Fruit fly (Drosophila melanogaster): Measurements from ENCODE around the gene CG43673.

Gene CG43673

DNA sequence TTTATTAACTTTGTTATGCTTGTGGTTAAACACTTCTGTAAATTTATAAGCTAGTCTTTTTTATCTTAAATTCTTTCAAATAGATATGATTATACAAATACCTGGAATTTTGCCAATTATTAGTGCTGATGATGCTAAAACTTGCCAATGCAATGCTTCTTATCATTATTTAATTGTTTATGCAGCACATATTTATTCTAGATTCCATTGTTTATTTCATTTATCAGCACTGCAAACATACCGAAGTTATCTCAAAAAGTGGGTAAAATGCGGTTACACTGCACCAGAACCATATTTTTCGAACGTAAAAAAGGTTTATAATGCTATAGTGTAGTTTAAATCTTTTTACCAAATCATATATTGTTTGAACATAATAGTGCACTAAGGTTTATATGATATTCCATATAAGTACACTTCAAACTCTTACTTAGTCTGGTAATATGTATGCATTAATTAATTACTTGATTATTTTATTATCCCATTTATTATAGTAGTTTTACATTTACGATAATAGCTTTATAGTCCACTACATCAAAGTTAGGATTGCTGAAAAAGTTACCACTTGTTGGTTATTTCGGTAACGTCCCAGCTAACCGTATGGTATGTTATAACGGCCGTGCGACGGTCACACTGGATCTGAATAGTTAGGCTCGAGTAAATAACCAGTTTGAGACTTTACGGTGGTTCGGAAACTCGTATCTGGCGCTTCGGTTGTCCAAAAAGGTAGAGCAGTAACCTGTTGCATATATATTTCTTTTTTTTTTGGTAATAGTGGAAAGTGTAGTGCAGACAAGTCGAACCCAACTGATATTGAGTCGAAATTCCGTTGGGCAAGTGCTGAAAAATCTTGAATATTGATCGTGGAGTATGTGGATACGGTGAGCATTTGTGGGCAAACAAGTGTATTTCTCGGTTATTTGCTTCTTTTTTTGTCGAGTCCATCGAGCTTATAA, 9.6 kb downstream of the CG43673 start, which contains the start of gene Rhp (continued):
- TF ChIP-seq jigr1 (GFP tag; IDR thresholded peaks at IDR 0.05), result no peak
- peak; percentile 51 for TF ChIP-seq unpg (GFP tag; optimal IDR thresholded peaks at IDR 0.05)
- no peak for TF ChIP-seq stc (GFP tag; IDR thresholded peaks at IDR 0.05)
- TF ChIP-seq dm (GFP tag; optimal IDR thresholded peaks at IDR 0.05), result no peak
- peak; percentile 47 for TF ChIP-seq CG15269 (tag; optimal IDR thresholded peaks at IDR 0.05)
- TF ChIP-seq CG2199 (GFP tag; IDR thresholded peaks at IDR 0.05), result peak; percentile 68; the same call in 1 of the 3 replicates
- peak; percentile 12 for TF ChIP-seq CG12659 (GFP tag; optimal IDR thresholded peaks at IDR 0.05)
- no peak for TF ChIP-seq esg (GFP tag; conservative IDR thresholded peaks at IDR 0.05)
- TF ChIP-seq CG31388 (GFP tag; optimal IDR thresholded peaks at IDR 0.05), result no peak
- TF ChIP-seq kay (GFP tag; optimal IDR thresholded peaks at IDR 0.05), result no peak
- TF ChIP-seq vvl (GFP tag; IDR thresholded peaks at IDR 0.05), result no peak
- TF ChIP-seq sqz (GFP tag; optimal IDR thresholded peaks at IDR 0.05), result peak; percentile 58
- peak; percentile 27; the same call in 1 of the 3 replicates for TF ChIP-seq CG34224 (GFP tag; IDR thresholded peaks at IDR 0.05; ENCODE audit: partially characterized antibody)
- TF ChIP-seq CG42726 (GFP tag; IDR thresholded peaks at IDR 0.05; ENCODE audit: partially characterized antibody), result no peak
- peak; percentile 17 for TF ChIP-seq CG18764 (GFP tag; optimal IDR thresholded peaks at IDR 0.05)
- peak; percentile 7 for TF ChIP-seq MBD-R2 (GFP tag; IDR thresholded peaks at IDR 0.05)
- no peak for TF ChIP-seq CG7271 (tag; optimal IDR thresholded peaks at IDR 0.05)
- no peak for TF ChIP-seq sna (GFP tag; IDR thresholded peaks at IDR 0.05; ENCODE audit: partially characterized antibody)
- TF ChIP-seq D (optimal IDR thresholded peaks at IDR 0.05), result no peak
- TF ChIP-seq D (GFP tag; optimal IDR thresholded peaks at IDR 0.05), result peak; percentile 43
- TF ChIP-seq CG15601 (tag; optimal IDR thresholded peaks at IDR 0.05), result peak; percentile 76
- TF ChIP-seq fru (optimal IDR thresholded peaks at IDR 0.05), result no peak
- TF ChIP-seq sc (optimal IDR thresholded peaks at IDR 0.05), result no peak
- no peak for TF ChIP-seq sc (GFP tag; optimal IDR thresholded peaks at IDR 0.05)
- peak; percentile 38; the same call in 2 of the 3 replicates for TF ChIP-seq so (GFP tag; IDR thresholded peaks at IDR 0.05)
- TF ChIP-seq run (tag; optimal IDR thresholded peaks at IDR 0.05), result no peak
- TF ChIP-seq z (GFP tag; IDR thresholded peaks at IDR 0.05), result no peak
- TF ChIP-seq slou (GFP tag; optimal IDR thresholded peaks at IDR 0.05), result no peak
- TF ChIP-seq prd (optimal IDR thresholded peaks at IDR 0.05), result no peak
- TF ChIP-seq prd (GFP tag; IDR thresholded peaks at IDR 0.05), result no peak
- TF ChIP-seq Jarid2 (GFP tag; optimal IDR thresholded peaks at IDR 0.05), result no peak
- TF ChIP-seq Dref (GFP tag; IDR thresholded peaks at IDR 0.05), result no peak
- no peak for TF ChIP-seq Abd-B (GFP tag; optimal IDR thresholded peaks at IDR 0.05)
- TF ChIP-seq pfk (GFP tag; optimal IDR thresholded peaks at IDR 0.05), result peak; percentile 23
- no peak for TF ChIP-seq Gug (GFP tag; IDR thresholded peaks at IDR 0.05)
- TF ChIP-seq phol (tag; optimal IDR thresholded peaks at IDR 0.05), result no peak
- TF ChIP-seq Ets65A (GFP tag), result no peak
- 0 out of 3 replicates have a peak, but pooled peaks have one; percentile 14 for TF ChIP-seq Opbp (GFP tag; IDR thresholded peaks at IDR 0.05; ENCODE audit: partially characterized antibody)
- no peak for TF ChIP-seq CG4820 (GFP tag; optimal IDR thresholded peaks at IDR 0.05)
- TF ChIP-seq zen (tag; optimal IDR thresholded peaks at IDR 0.05), result no peak
- TF ChIP-seq Deaf1 (tag; optimal IDR thresholded peaks at IDR 0.05), result no peak
- TF ChIP-seq NK7.1 (GFP tag; optimal IDR thresholded peaks at IDR 0.05), result no peak
- TF ChIP-seq ci (GFP tag; IDR thresholded peaks at IDR 0.05), result peak; percentile 31; the same call in 1 of the 3 replicates
- TF ChIP-seq gsb-n (tag; optimal IDR thresholded peaks at IDR 0.05), result peak; percentile 46
- no peak for TF ChIP-seq lab (GFP tag; optimal IDR thresholded peaks at IDR 0.05)
- TF ChIP-seq CG18599 (GFP tag; optimal IDR thresholded peaks at IDR 0.05), result no peak
- TF ChIP-seq lov (optimal IDR thresholded peaks at IDR 0.05), result no peak
- TF ChIP-seq lov (GFP tag; IDR thresholded peaks at IDR 0.05), result no peak
- TF ChIP-seq Hmr (GFP tag; optimal IDR thresholded peaks at IDR 0.05), result peak; percentile 37
